Worm (Caenorhabditis elegans) whole organism, L4 larva: ENCODE results near the gene grd-6.
A peak's percentile ranks its signal among the peaks of the same experiment; 100 is the strongest.

Experiments
- F26F4.8 ChIP-seq: fragments of 200-800 bp; sonication (Bioruptor generic); conservative IDR thresholded peaks from 2 replicates; pipeline ENCODE4 v1.3.6; 2022; ENCODE audit warnings: missing genetic modification characterization, missing compliant biosample characterization
- F44E2.7 ChIP-seq: fragments of 200-800 bp; sonication (Bioruptor generic); IDR thresholded peaks from 2 replicates; pipeline ENCODE4 v2.1.2; 2022; ENCODE audit warnings: missing genetic modification characterization, missing compliant biosample characterization
- Y5F2A.4 ChIP-seq: fragments of 200-800 bp; sonication (Bioruptor generic); optimal IDR thresholded peaks from 2 replicates; lab custom pipeline; 2018; ENCODE audit warnings: mild to moderate bottlenecking, missing genetic modification characterization, missing compliant biosample characterization
- ZK546.5 ChIP-seq, 2 experiments: sonication (generic microtip); optimal IDR thresholded peaks; 2 replicates each; lab custom pipeline; 2017; ENCODE audit warnings: missing biosample characterization in 2 of 2, missing genetic modification characterization in 2 of 2
- aha-1 ChIP-seq: fragments of 150-350 bp; peaks from one replicate; lab custom pipeline; 2014; ENCODE audit warnings: missing biosample characterization, missing genetic modification characterization
- aly-2 ChIP-seq: sonication (generic microtip); optimal IDR thresholded peaks from 2 replicates; lab custom pipeline; 2018; ENCODE audit warnings: missing biosample characterization, missing genetic modification characterization
- ama-1 ChIP-seq: fragments of 150-350 bp; optimal IDR thresholded peaks from 2 replicates; lab custom pipeline; 2014; ENCODE audit warnings: inconsistent platforms, mixed read lengths
- arid-1 ChIP-seq: fragments of 200-800 bp; sonication (Bioruptor generic); conservative IDR thresholded peaks from 2 replicates; pipeline ENCODE4 v1.3.6; 2022; ENCODE audit warnings: missing genetic modification reagents, missing genetic modification characterization, missing compliant biosample characterization
- ceh-20 ChIP-seq: fragments of 200-800 bp; sonication (Bioruptor generic); IDR thresholded peaks from 2 replicates; pipeline ENCODE4 v1.3.6; 2022; ENCODE audit warnings: missing genetic modification reagents, missing genetic modification characterization, missing compliant biosample characterization
- ceh-32 ChIP-seq: sonication (generic microtip); optimal IDR thresholded peaks from 2 replicates; lab custom pipeline; 2016; ENCODE audit warnings: mild to moderate bottlenecking, missing genetic modification characterization, missing compliant biosample characterization; ENCODE audit not compliant: poor library complexity
- dpl-1 ChIP-seq: fragments of 150-350 bp; optimal IDR thresholded peaks from 2 replicates; lab custom pipeline; 2014; ENCODE audit warnings: missing biosample characterization, missing genetic modification reagents, missing genetic modification characterization
- duxl-1 ChIP-seq: sonication (generic microtip); optimal IDR thresholded peaks from 2 replicates; lab custom pipeline; 2016; ENCODE audit warnings: mild to moderate bottlenecking, missing genetic modification characterization, moderate library complexity, missing compliant biosample characterization; ENCODE audit not compliant: poor library complexity
- fos-1 ChIP-seq: fragments of 150-350 bp; optimal IDR thresholded peaks from 2 replicates; lab custom pipeline; 2014; ENCODE audit warnings: missing biosample characterization, missing genetic modification characterization
- hlh-11 ChIP-seq: fragments of 200-800 bp; sonication (Bioruptor generic); optimal IDR thresholded peaks from 2 replicates; lab custom pipeline; 2018; ENCODE audit warnings: mild to moderate bottlenecking, missing genetic modification characterization, missing compliant biosample characterization
- hlh-30 ChIP-seq: sonication (generic microtip); optimal IDR thresholded peaks from 2 replicates; lab custom pipeline; 2017; ENCODE audit warnings: antibody characterized with exemption, mild to moderate bottlenecking, missing genetic modification characterization, missing compliant biosample characterization; ENCODE audit not compliant: insufficient read depth
- hmg-1.1 ChIP-seq: fragments of 200-800 bp; sonication (Bioruptor generic); IDR thresholded peaks from 2 replicates; pipeline ENCODE4 v1.3.6; 2022; ENCODE audit warnings: missing genetic modification reagents, missing genetic modification characterization, missing compliant biosample characterization
- lin-1 ChIP-seq: fragments of 200-800 bp; sonication (Bioruptor generic); IDR thresholded peaks from 2 replicates; pipeline ENCODE4 v1.3.6; 2022; ENCODE audit warnings: missing genetic modification reagents, missing genetic modification characterization, missing compliant biosample characterization
- lsy-2 ChIP-seq, 2 experiments: fragments of 150-350 bp in 1 of 2; sonication (generic microtip) in 1 of 2; optimal IDR thresholded peaks; 2 replicates each; lab custom pipeline; 2014 to 2017; ENCODE audit warnings: missing biosample characterization in 2 of 2, missing genetic modification characterization in 2 of 2
- madf-5 ChIP-seq, 2 experiments: fragments of 200-800 bp; sonication (Bioruptor generic); IDR thresholded peaks; 2 replicates each; pipeline ENCODE4 v1.3.6; 2022; ENCODE audit warnings: missing compliant biosample characterization in 2 of 2, missing genetic modification characterization in 2 of 2
- madf-9 ChIP-seq: fragments of 200-800 bp; sonication (Bioruptor generic); conservative IDR thresholded peaks from 2 replicates; pipeline ENCODE4 v1.3.6; 2022; ENCODE audit warnings: missing genetic modification reagents, missing genetic modification characterization, missing compliant biosample characterization
- mdl-1 ChIP-seq, 2 experiments: fragments of 150-350 bp in 1 of 2; sonication (generic microtip) in 1 of 2; optimal IDR thresholded peaks; 2 replicates each; lab custom pipeline; 2014 to 2017; ENCODE audit warnings: missing biosample characterization in 2 of 2, missing genetic modification characterization in 2 of 2
- mep-1 ChIP-seq: fragments of 150-350 bp; sonication (generic microtip); optimal IDR thresholded peaks from 3 replicates; lab custom pipeline; 2014; ENCODE audit warnings: missing biosample characterization, missing genetic modification characterization
- nhr-10 ChIP-seq: fragments of 150-350 bp; optimal IDR thresholded peaks from 2 replicates; lab custom pipeline; 2014; ENCODE audit warnings: missing biosample characterization, missing genetic modification characterization
- nhr-11 ChIP-seq: fragments of 150-350 bp; optimal IDR thresholded peaks from 2 replicates; lab custom pipeline; 2014; ENCODE audit warnings: missing biosample characterization, missing genetic modification characterization
- nhr-111 ChIP-seq: fragments of 200-800 bp; sonication (Bioruptor generic); optimal IDR thresholded peaks from 2 replicates; lab custom pipeline; 2018; ENCODE audit warnings: mild to moderate bottlenecking, missing genetic modification characterization, missing compliant biosample characterization
- nhr-48 ChIP-seq: sonication (generic microtip); optimal IDR thresholded peaks from 2 replicates; lab custom pipeline; 2016; ENCODE audit warnings: mild to moderate bottlenecking, missing genetic modification characterization, missing compliant biosample characterization
- nhr-77 ChIP-seq: fragments of 150-350 bp; optimal IDR thresholded peaks from 2 replicates; lab custom pipeline; 2014; ENCODE audit warnings: missing biosample characterization, missing genetic modification characterization
- pha-4 ChIP-seq, 2 experiments: fragments of 150-350 bp in 1 of 2; fragments of 200-800 bp in 1 of 2; sonication (Bioruptor generic) in 1 of 2; IDR thresholded peaks in 1 of 2; optimal IDR thresholded peaks in 1 of 2; 2 replicates each; pipeline versions ENCODE4 v1.3.6 to Lab custom; 2014 to 2022; ENCODE audit warnings: missing genetic modification characterization in 2 of 2, missing genetic modification reagents in 2 of 2, missing biosample characterization in 1 of 2, missing compliant biosample characterization in 1 of 2
- php-3 ChIP-seq: fragments of 200-800 bp; sonication (Bioruptor generic); IDR thresholded peaks from 2 replicates; pipeline ENCODE4 v1.3.6; 2022; ENCODE audit warnings: missing genetic modification reagents, missing genetic modification characterization, missing compliant biosample characterization
- rbr-2 ChIP-seq: sonication (generic microtip); optimal IDR thresholded peaks from 2 replicates; lab custom pipeline; 2016; ENCODE audit warnings: missing genotype, missing genetic modification characterization, missing compliant biosample characterization
- snpc-1.2 ChIP-seq: fragments of 200-800 bp; sonication (Bioruptor generic); IDR thresholded peaks from 2 replicates; pipeline ENCODE4 v1.3.6; 2022; ENCODE audit warnings: missing genetic modification reagents, missing genetic modification characterization, missing compliant biosample characterization
- unc-62 ChIP-seq, 3 experiments: fragments of 150-350 bp in 1 of 3; sonication (generic microtip); optimal IDR thresholded peaks in 2 of 3; peaks in 1 of 3; 1 replicate in 1 of 3; 2 replicates in 2 of 3; lab custom pipeline; 2014 to 2017; ENCODE audit warnings: missing biosample characterization in 3 of 3, missing genetic modification characterization in 3 of 3, missing genetic modification reagents in 3 of 3, missing genotype in 1 of 3
- zag-1 ChIP-seq: fragments of 150-350 bp; optimal IDR thresholded peaks from 2 replicates; lab custom pipeline; 2014; ENCODE audit warnings: missing biosample characterization, missing genetic modification characterization
- zfp-2 ChIP-seq: sonication (generic microtip); optimal IDR thresholded peaks from 2 replicates; lab custom pipeline; 2016; ENCODE audit warnings: mild to moderate bottlenecking, missing genetic modification characterization, missing compliant biosample characterization
- zip-2 ChIP-seq: fragments of 150-350 bp; optimal IDR thresholded peaks from 2 replicates; lab custom pipeline; 2014; ENCODE audit warnings: missing biosample characterization, missing genetic modification characterization
- ztf-7 ChIP-seq: fragments of 150-350 bp; optimal IDR thresholded peaks from 2 replicates; lab custom pipeline; 2014; ENCODE audit warnings: missing biosample characterization, missing genetic modification characterization

The grd-6 gene

ce11 chrV:9243171-9243996 is 21.7 kb downstream of the grd-6 start, which contains the start of gene glo-4 (continued):
- TF ChIP-seq fos-1 (tag; lab: Kevin White, UChicago) (no peak), arid-1 (GFP tag; lab: Robert Waterston, UW) (no peak), ama-1 (lab: Kevin White, UChicago) (no peak), lin-1 (GFP tag; lab: Robert Waterston, UW) (no peak), madf-9 (GFP tag; lab: Robert Waterston, UW) (no peak), madf-5 (GFP tag; IDR thresholded peaks at IDR 0.05; lab: Robert Waterston, UW) (no peak), nhr-11 (peak; percentile 40), lsy-2 (tag; optimal IDR thresholded peaks at IDR 0.05; lab: Kevin White, UChicago) (peak; percentile 51 to 87), zfp-2 (tag; lab: Kevin White, UChicago) (no peak), ZK546.5 (tag; optimal IDR thresholded peaks at IDR 0.05; lab: Kevin White, UChicago) (no peak), rbr-2 (tag; lab: Kevin White, UChicago) (peak; percentile 77), duxl-1 (tag; lab: Kevin White, UChicago) (peak; percentile 15), zag-1 (tag; lab: Kevin White, UChicago) (no peak), F44E2.7 (no peak), nhr-10 (no peak), ceh-32 (tag; lab: Kevin White, UChicago) (no peak), Y5F2A.4 (GFP tag; lab: Kevin White, UChicago) (no peak), nhr-111 (GFP tag; lab: Kevin White, UChicago) (no peak), php-3 (no peak), zip-2 (no peak), dpl-1 (GFP tag; lab: Kevin White, UChicago) (peak; percentile 80), mep-1 (tag; lab: Kevin White, UChicago) (peak; percentile 85), pha-4 (GFP tag; IDR thresholded peaks at IDR 0.05; lab: Robert Waterston, UW) (no peak), pha-4 (tag; optimal IDR thresholded peaks at IDR 0.05; lab: Kevin White, UChicago) (no peak), snpc-1.2 (GFP tag; lab: Robert Waterston, UW) (no peak)

ce11 chrV:9246260-9246659 is 24.6 kb downstream of the grd-6 start, which contains the start of gene aat-2:
Gene aat-2 (minus strand): TSS chrV:9246360.
- TF ChIP-seq hmg-1.1 (no peak), unc-62 (GFP tag; optimal IDR thresholded peaks at IDR 0.05 in 1 of 2; lab: Kevin White, UChicago) (peak in 1 of 2 experiments; percentile 30), unc-62 (tag; optimal IDR thresholded peaks at IDR 0.05; lab: Kevin White, UChicago) (no peak)

ce11 chrV:9247416-9247815 is 25.8 kb downstream of the grd-6 start:
- 0 out of 2 replicates have a peak, but pooled peaks have one; percentile 19 for TF ChIP-seq ceh-20
- TF ChIP-seq unc-62 (GFP tag; optimal IDR thresholded peaks at IDR 0.05 in 1 of 2; lab: Kevin White, UChicago): peak in 1 of 2 experiments; percentile 83
- TF ChIP-seq unc-62 (tag; optimal IDR thresholded peaks at IDR 0.05; lab: Kevin White, UChicago): no peak
- no peak for TF ChIP-seq nhr-48 (tag; lab: Kevin White, UChicago)
- TF ChIP-seq aha-1 (tag; lab: Kevin White, UChicago): peak; percentile 11
- no peak for TF ChIP-seq ztf-7 (tag; lab: Kevin White, UChicago)
- peak in 1 of 2 experiments; percentile 28 for TF ChIP-seq lsy-2 (tag; optimal IDR thresholded peaks at IDR 0.05; lab: Kevin White, UChicago)
- no peak for TF ChIP-seq lin-1 (GFP tag; lab: Robert Waterston, UW)
- TF ChIP-seq hlh-30 (tag; lab: Kevin White, UChicago): peak; percentile 52
- TF ChIP-seq mdl-1 (tag; optimal IDR thresholded peaks at IDR 0.05; lab: Kevin White, UChicago): peak in 1 of 2 experiments; percentile 25
- TF ChIP-seq nhr-77 (tag; lab: Kevin White, UChicago): no peak
- peak; percentile 47; the same call in 1 of the 2 replicates for TF ChIP-seq hmg-1.1
- TF ChIP-seq F26F4.8: no peak
- TF ChIP-seq aly-2 (tag; lab: Kevin White, UChicago): no peak
- TF ChIP-seq hlh-11 (tag; lab: Kevin White, UChicago): peak; percentile 52
